Fruit fly (Drosophila melanogaster): ENCODE measurements around the gene Dci.
A peak's percentile ranks its signal among the peaks of the same experiment; 100 is the strongest.

Dci gene

DNA sequence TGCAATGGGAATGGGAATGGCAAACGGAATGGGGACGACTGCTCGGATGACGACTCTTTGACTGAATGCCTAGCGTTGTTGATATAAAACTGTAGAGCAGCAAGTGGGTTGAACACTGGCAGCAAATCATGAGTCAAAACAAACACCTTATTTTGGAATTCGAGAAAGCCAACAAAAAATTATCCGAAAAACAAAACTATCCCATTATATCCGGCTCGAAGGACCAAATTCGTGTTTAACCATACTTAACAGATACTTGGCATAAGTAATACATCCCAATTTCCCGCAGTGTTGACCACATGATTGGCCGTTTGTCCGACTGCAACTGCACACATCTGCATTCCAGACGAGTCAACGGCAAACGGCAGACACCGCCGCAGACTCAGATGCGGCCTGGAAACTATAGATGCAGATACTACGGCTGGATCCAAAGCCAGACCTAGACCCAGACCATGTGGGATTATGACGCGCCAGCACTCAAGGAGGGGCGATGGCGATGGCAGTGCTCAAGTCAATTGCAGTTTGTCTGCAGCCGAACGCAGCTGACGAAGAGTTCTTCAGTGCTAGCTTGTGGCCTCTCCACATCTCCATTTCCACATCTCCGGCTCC, 37.8 kb upstream of the Dci start (continued):
- no peak for TF ChIP-seq Mad (GFP tag; optimal IDR thresholded peaks at IDR 0.05)
- no peak for TF ChIP-seq CG2129 (GFP tag; IDR thresholded peaks at IDR 0.05; ENCODE audit: partially characterized antibody)
- TF ChIP-seq Mrtf (GFP tag; IDR thresholded peaks at IDR 0.05): no peak
- TF ChIP-seq CG16779 (GFP tag; IDR thresholded peaks at IDR 0.05): no peak
- peak; percentile 46 for TF ChIP-seq unpg (GFP tag; optimal IDR thresholded peaks at IDR 0.05)
- TF ChIP-seq CG30431 (GFP tag; optimal IDR thresholded peaks at IDR 0.05): no peak
- no peak for TF ChIP-seq Fer3 (tag; optimal IDR thresholded peaks at IDR 0.05)
- TF ChIP-seq usp (GFP tag; optimal IDR thresholded peaks at IDR 0.05): no peak
- no peak for TF ChIP-seq PHDP (tag; optimal IDR thresholded peaks at IDR 0.05)
- TF ChIP-seq amos (GFP tag; IDR thresholded peaks at IDR 0.05; ENCODE audit: partially characterized antibody): no peak
- TF ChIP-seq unc-4 (GFP tag; IDR thresholded peaks at IDR 0.05; ENCODE audit: partially characterized antibody): no peak
- no peak for TF ChIP-seq ash1 (GFP tag; optimal IDR thresholded peaks at IDR 0.05)
- TF ChIP-seq CrebB (tag; optimal IDR thresholded peaks at IDR 0.05): no peak
- TF ChIP-seq CG12299 (tag; optimal IDR thresholded peaks at IDR 0.05): no peak
- no peak for TF ChIP-seq CG32532 (GFP tag; IDR thresholded peaks at IDR 0.05)
- TF ChIP-seq Dad (GFP tag; optimal IDR thresholded peaks at IDR 0.05): no peak
- TF ChIP-seq CG8290 (GFP tag; optimal IDR thresholded peaks at IDR 0.05): no peak
- no peak for TF ChIP-seq CG8290 (tag; optimal IDR thresholded peaks at IDR 0.05)
- TF ChIP-seq fd96Cb (tag; optimal IDR thresholded peaks at IDR 0.05): no peak
- TF ChIP-seq Asciz (GFP tag; optimal IDR thresholded peaks at IDR 0.05): no peak
- TF ChIP-seq ems (GFP tag; optimal IDR thresholded peaks at IDR 0.05): no peak
- TF ChIP-seq CG7357 (GFP tag; IDR thresholded peaks at IDR 0.05): no peak
- no peak for TF ChIP-seq so (GFP tag; IDR thresholded peaks at IDR 0.05)
- TF ChIP-seq row (GFP tag; IDR thresholded peaks at IDR 0.05): peak; percentile 23; the same call in 1 of the 3 replicates
- TF ChIP-seq emc (GFP tag; optimal IDR thresholded peaks at IDR 0.05): no peak
- TF ChIP-seq Kr (GFP tag; optimal IDR thresholded peaks at IDR 0.05): no peak
- no peak for TF ChIP-seq CG15514 (GFP tag; optimal IDR thresholded peaks at IDR 0.05)
- no peak for TF ChIP-seq HHEX (GFP tag; optimal IDR thresholded peaks at IDR 0.05)
- TF ChIP-seq ranshi (GFP tag; IDR thresholded peaks at IDR 0.05): no peak
- TF ChIP-seq CG18764 (GFP tag; optimal IDR thresholded peaks at IDR 0.05): no peak
- peak; percentile 1 for TF ChIP-seq slp2 (GFP tag; optimal IDR thresholded peaks at IDR 0.05)
- no peak for TF ChIP-seq Dip2 (GFP tag; IDR thresholded peaks at IDR 0.05)
- no peak for TF ChIP-seq Adf1 (GFP tag; IDR thresholded peaks at IDR 0.05)
- TF ChIP-seq ato (GFP tag; IDR thresholded peaks at IDR 0.05; ENCODE audit: partially characterized antibody): no peak
- TF ChIP-seq CG9932 (GFP tag; IDR thresholded peaks at IDR 0.05): no peak
- TF ChIP-seq dysf (GFP tag; IDR thresholded peaks at IDR 0.05): peak; percentile 22; the same call in 1 of the 3 replicates
- no peak for TF ChIP-seq Doc2 (GFP tag; IDR thresholded peaks at IDR 0.05)
- TF ChIP-seq CG34224 (GFP tag; IDR thresholded peaks at IDR 0.05; ENCODE audit: partially characterized antibody): no peak
- TF ChIP-seq CG1792 (GFP tag; optimal IDR thresholded peaks at IDR 0.05): no peak
- no peak for TF ChIP-seq D19A (tag; optimal IDR thresholded peaks at IDR 0.05)
- no peak for TF ChIP-seq Spps (tag; optimal IDR thresholded peaks at IDR 0.05)
- no peak for TF ChIP-seq CG14014 (GFP tag; IDR thresholded peaks at IDR 0.05)
- TF ChIP-seq CG5245 (GFP tag; optimal IDR thresholded peaks at IDR 0.05): no peak
- no peak for TF ChIP-seq Lpt (GFP tag; optimal IDR thresholded peaks at IDR 0.05)
- no peak for TF ChIP-seq CG8765 (GFP tag; IDR thresholded peaks at IDR 0.05)
- no peak for TF ChIP-seq HmgZ (tag; optimal IDR thresholded peaks at IDR 0.05)
- no peak for TF ChIP-seq dati (GFP tag; IDR thresholded peaks at IDR 0.05)
- no peak for TF ChIP-seq sr (GFP tag; IDR thresholded peaks at IDR 0.05)
- no peak for TF ChIP-seq CG10321 (GFP tag; IDR thresholded peaks at IDR 0.05)
- peak in 1 of 2 experiments; percentile 15 for TF ChIP-seq Hr51 (GFP tag; optimal IDR thresholded peaks at IDR 0.05)
- TF ChIP-seq Sox102F (GFP tag; optimal IDR thresholded peaks at IDR 0.05): peak; percentile 56
- no peak for TF ChIP-seq CG13123 (GFP tag; optimal IDR thresholded peaks at IDR 0.05)

Data from whole organism, embryonic.